Fruit fly (Drosophila melanogaster) whole organism, prepupa: ENCODE results near the gene trbl.

Experiments
- Blimp-1 ChIP-seq: fragments of 200-800 bp; sonication (Bioruptor generic); optimal IDR thresholded peaks from 3 replicates; lab custom pipeline; 2017; ENCODE audit warnings: missing biosample characterization, missing genetic modification characterization, mild to moderate bottlenecking, moderate library complexity, missing genetic modification reagents
- CG10631 ChIP-seq: fragments of 200-800 bp; sonication (Bioruptor generic); optimal IDR thresholded peaks from 2 replicates; lab custom pipeline; 2016; ENCODE audit warnings: missing biosample characterization, missing genetic modification characterization
- CG10669 ChIP-seq: fragments of 200-800 bp; sonication (Bioruptor generic); optimal IDR thresholded peaks from 3 replicates; lab custom pipeline; 2018; ENCODE audit warnings: missing biosample characterization, mild to moderate bottlenecking, missing genetic modification characterization, moderate library complexity
- CG11294 ChIP-seq: fragments of 200-800 bp; sonication (Bioruptor generic); IDR thresholded peaks from 2 replicates; pipeline ENCODE4 v1.3.6; 2022; ENCODE audit warnings: missing biosample characterization, missing genetic modification characterization
- CG11902 ChIP-seq: fragments of 200-800 bp; sonication (Bioruptor generic); optimal IDR thresholded peaks from 3 replicates; lab custom pipeline; 2016; ENCODE audit warnings: missing biosample characterization, missing genetic modification characterization
- CG15336 ChIP-seq: fragments of 200-800 bp; sonication (Bioruptor generic); IDR thresholded peaks from 2 replicates; pipeline ENCODE4 v1.3.6; 2022; ENCODE audit warnings: missing biosample characterization, missing genetic modification characterization
- CG3032 ChIP-seq: fragments of 200-800 bp; optimal IDR thresholded peaks from 2 replicates; lab custom pipeline; 2019; ENCODE audit warnings: missing biosample characterization, mild to moderate bottlenecking, missing genetic modification characterization, moderate library complexity
- CG31627 ChIP-seq: fragments of 200-800 bp; sonication (Bioruptor generic); optimal IDR thresholded peaks from 3 replicates; lab custom pipeline; 2016; ENCODE audit warnings: missing biosample characterization, missing genetic modification characterization
- CG3919 ChIP-seq: fragments of 200-800 bp; sonication (Bioruptor generic); optimal IDR thresholded peaks from 3 replicates; lab custom pipeline; 2016; ENCODE audit warnings: missing biosample characterization, missing genetic modification characterization
- CG4318 ChIP-seq: fragments of 200-800 bp; sonication (Bioruptor generic); optimal IDR thresholded peaks from 3 replicates; lab custom pipeline; 2017; ENCODE audit warnings: missing biosample characterization, mild to moderate bottlenecking, missing genetic modification characterization
- CG6163 ChIP-seq: fragments of 200-800 bp; sonication (Bioruptor generic); IDR thresholded peaks from 3 replicates; pipeline ENCODE4 v1.3.6; 2022; ENCODE audit warnings: missing biosample characterization, missing genetic modification characterization
- CG6276 ChIP-seq: fragments of 200-800 bp; sonication (Bioruptor generic); optimal IDR thresholded peaks from 2 replicates; lab custom pipeline; 2017; ENCODE audit warnings: missing biosample characterization, mild to moderate bottlenecking, missing genetic modification characterization
- CG6792 ChIP-seq: fragments of 200-800 bp; sonication (Bioruptor generic); optimal IDR thresholded peaks from 3 replicates; lab custom pipeline; 2016; ENCODE audit warnings: missing biosample characterization, missing genetic modification characterization
- CG6808 ChIP-seq: fragments of 200-800 bp; sonication (Bioruptor generic); optimal IDR thresholded peaks from 3 replicates; lab custom pipeline; 2017; ENCODE audit warnings: missing biosample characterization, missing genetic modification characterization, mild to moderate bottlenecking, moderate library complexity, missing genetic modification reagents
- CG6854 ChIP-seq: fragments of 200-800 bp; sonication (Bioruptor generic); optimal IDR thresholded peaks from 2 replicates; lab custom pipeline; 2017; ENCODE audit warnings: missing biosample characterization, mild to moderate bottlenecking, missing genetic modification characterization
- CG8319 ChIP-seq: fragments of 200-800 bp; sonication (Bioruptor generic); optimal IDR thresholded peaks from 3 replicates; lab custom pipeline; 2016; ENCODE audit warnings: missing biosample characterization, missing genetic modification characterization
- CG8632 ChIP-seq: fragments of 200-800 bp; sonication (Bioruptor generic); optimal IDR thresholded peaks from 3 replicates; lab custom pipeline; 2016; ENCODE audit warnings: missing biosample characterization, missing genetic modification characterization
- Eip75B ChIP-seq: fragments of 200-800 bp; sonication (Bioruptor generic); optimal IDR thresholded peaks from 3 replicates; lab custom pipeline; 2016; ENCODE audit warnings: missing biosample characterization, missing genetic modification characterization
- Eip78C ChIP-seq: fragments of 200-800 bp; sonication (Bioruptor generic); peaks from one replicate; lab custom pipeline; 2016; ENCODE audit warnings: missing biosample characterization, missing genetic modification characterization
- Eip93F ChIP-seq: fragments of 200-800 bp; sonication (Bioruptor generic); optimal IDR thresholded peaks from 2 replicates; lab custom pipeline; 2016; ENCODE audit warnings: missing biosample characterization, mild to moderate bottlenecking, missing genetic modification characterization
- Ets96B ChIP-seq: fragments of 200-800 bp; optimal IDR thresholded peaks from 2 replicates; lab custom pipeline; 2019; ENCODE audit warnings: missing biosample characterization, mild to moderate bottlenecking, missing genetic modification characterization, moderate library complexity
- Gug ChIP-seq: fragments of 200-800 bp; sonication (Bioruptor generic); IDR thresholded peaks from 2 replicates; pipeline ENCODE4 v1.3.6; 2022; ENCODE audit warnings: missing biosample characterization, missing genetic modification characterization
- Hr38 ChIP-seq: sonication (Bioruptor generic); optimal IDR thresholded peaks from 2 replicates; lab custom pipeline; 2016; ENCODE audit warnings: missing biosample characterization, missing genetic modification characterization
- Hr39 ChIP-seq: fragments of 200-800 bp; sonication (Bioruptor generic); optimal IDR thresholded peaks from 2 replicates; lab custom pipeline; 2016; ENCODE audit warnings: missing biosample characterization, missing genetic modification characterization
- Hr4 ChIP-seq: fragments of 200-800 bp; sonication (Bioruptor generic); optimal IDR thresholded peaks from 3 replicates; lab custom pipeline; 2016; ENCODE audit warnings: missing biosample characterization, missing genetic modification characterization
- Lpt ChIP-seq: fragments of 200-800 bp; sonication (Bioruptor generic); optimal IDR thresholded peaks from 3 replicates; lab custom pipeline; 2016; ENCODE audit warnings: missing biosample characterization, missing genetic modification characterization
- OdsH ChIP-seq: fragments of 200-800 bp; sonication (Bioruptor generic); optimal IDR thresholded peaks from 3 replicates; lab custom pipeline; 2016; ENCODE audit warnings: missing biosample characterization, missing genetic modification characterization
- Smox ChIP-seq: fragments of 200-800 bp; sonication (Bioruptor generic); optimal IDR thresholded peaks from 3 replicates; lab custom pipeline; 2016; ENCODE audit warnings: missing biosample characterization, missing genetic modification characterization
- Sox102F ChIP-seq: fragments of 200-800 bp; sonication (Bioruptor generic); optimal IDR thresholded peaks from 2 replicates; lab custom pipeline; 2016; ENCODE audit warnings: missing biosample characterization, mild to moderate bottlenecking, missing genetic modification characterization
- Sox14 ChIP-seq: fragments of 200-800 bp; sonication (Bioruptor generic); optimal IDR thresholded peaks from 3 replicates; lab custom pipeline; 2016; ENCODE audit warnings: missing biosample characterization, missing genetic modification characterization
- Sox15 ChIP-seq: fragments of 200-800 bp; sonication (Bioruptor generic); optimal IDR thresholded peaks from 3 replicates; lab custom pipeline; 2016; ENCODE audit warnings: missing biosample characterization, missing genetic modification characterization
- achi ChIP-seq: fragments of 200-800 bp; sonication (Bioruptor generic); optimal IDR thresholded peaks from 3 replicates; lab custom pipeline; 2016; ENCODE audit warnings: missing biosample characterization, missing genetic modification characterization
- cyc ChIP-seq: fragments of 200-800 bp; sonication (Bioruptor generic); optimal IDR thresholded peaks from 3 replicates; lab custom pipeline; 2016; ENCODE audit warnings: missing biosample characterization, missing genetic modification characterization
- dac ChIP-seq: fragments of 200-800 bp; sonication (Bioruptor generic); optimal IDR thresholded peaks from 2 replicates; lab custom pipeline; 2017; ENCODE audit warnings: missing biosample characterization, mild to moderate bottlenecking, missing genetic modification characterization
- eg ChIP-seq: fragments of 200-800 bp; sonication (Bioruptor generic); IDR thresholded peaks from 3 replicates; pipeline ENCODE4 v1.3.6; 2022; ENCODE audit warnings: missing biosample characterization, missing genetic modification characterization
- esn ChIP-seq: fragments of 200-800 bp; sonication (Bioruptor generic); optimal IDR thresholded peaks from 2 replicates; lab custom pipeline; 2016; ENCODE audit warnings: missing biosample characterization, mild to moderate bottlenecking, missing genetic modification characterization, moderate library complexity
- fd59A ChIP-seq: fragments of 200-800 bp; sonication (Bioruptor generic); optimal IDR thresholded peaks from 2 replicates; lab custom pipeline; 2017; ENCODE audit warnings: missing biosample characterization, mild to moderate bottlenecking, missing genetic modification characterization, missing genetic modification reagents
- fkh ChIP-seq: fragments of 200-800 bp; sonication (Bioruptor generic); optimal IDR thresholded peaks from 3 replicates; lab custom pipeline; 2017; ENCODE audit warnings: missing biosample characterization, mild to moderate bottlenecking, missing genetic modification characterization, moderate library complexity
- lz ChIP-seq: fragments of 200-800 bp; sonication (Bioruptor generic); optimal IDR thresholded peaks from 3 replicates; lab custom pipeline; 2016; ENCODE audit warnings: missing biosample characterization, missing genetic modification characterization
- pdm3 ChIP-seq: fragments of 200-800 bp; sonication (Bioruptor generic); optimal IDR thresholded peaks from 3 replicates; lab custom pipeline; 2016; ENCODE audit warnings: missing biosample characterization, missing genetic modification characterization
- salr ChIP-seq, 2 experiments: fragments of 200-800 bp; sonication (Bioruptor generic); optimal IDR thresholded peaks; 3 replicates each; lab custom pipeline; 2016 to 2018; ENCODE audit warnings: missing biosample characterization in 2 of 2, missing genetic modification characterization in 2 of 2, mild to moderate bottlenecking in 1 of 2
- spab ChIP-seq: fragments of 200-800 bp; sonication (Bioruptor generic); optimal IDR thresholded peaks from 2 replicates; lab custom pipeline; 2017; ENCODE audit warnings: missing biosample characterization, mild to moderate bottlenecking, missing genetic modification characterization, missing genetic modification reagents
- ss ChIP-seq, 2 experiments: fragments of 200-800 bp; sonication (Bioruptor generic); optimal IDR thresholded peaks; 2 replicates in 1 of 2; 3 replicates in 1 of 2; lab custom pipeline; 2017 to 2018; ENCODE audit warnings: mild to moderate bottlenecking in 2 of 2, missing biosample characterization in 2 of 2, missing genetic modification characterization in 2 of 2, moderate library complexity in 1 of 2
- svp ChIP-seq: fragments of 200-800 bp; sonication (Bioruptor generic); peaks from one replicate; lab custom pipeline; 2016; ENCODE audit warnings: missing biosample characterization, missing genetic modification characterization

trbl gene

DNA sequence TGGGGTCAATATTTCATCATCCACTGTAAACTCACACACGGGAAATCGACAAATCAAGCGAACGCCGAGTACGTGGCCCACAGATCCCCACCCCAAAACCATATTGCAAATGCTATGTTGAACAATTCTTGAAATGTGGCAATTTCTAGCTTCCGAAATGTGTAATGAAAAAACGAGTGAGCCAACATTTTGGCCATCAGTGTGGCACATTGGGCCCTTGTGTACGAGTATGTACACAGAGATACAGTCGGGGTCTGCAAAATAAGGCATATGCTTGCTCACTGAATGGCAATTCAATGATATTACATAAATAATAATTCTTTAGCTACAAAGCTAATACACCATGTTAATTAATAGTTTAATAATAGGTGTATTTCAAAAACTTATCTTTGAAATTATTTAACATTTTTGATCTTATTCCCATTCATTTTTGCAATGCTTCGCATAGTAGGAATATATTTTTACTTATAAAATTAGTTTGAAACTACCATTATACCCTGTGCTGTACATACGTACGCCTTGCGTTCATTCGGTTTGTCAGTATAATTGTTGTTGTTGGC lies 1.8 kb downstream of the trbl start (continued):
- TF ChIP-seq salr (GFP tag; optimal IDR thresholded peaks at IDR 0.05; lab: Kevin White, UChicago) (peak; percentile 67 to 94), CG8632 (GFP tag; lab: Kevin White, UChicago) (peak; percentile 91), CG3032 (peak; percentile 90), CG4318 (GFP tag; lab: Kevin White, UChicago) (peak; percentile 87), fd59A (peak; percentile 84), Eip93F (GFP tag; lab: Kevin White, UChicago) (peak; percentile 85), Sox14 (GFP tag; lab: Kevin White, UChicago) (peak; percentile 95), Eip75B (GFP tag; lab: Kevin White, UChicago) (peak; percentile 90), achi (GFP tag; lab: Kevin White, UChicago) (peak; percentile 92), spab (peak; percentile 89), CG31627 (peak; percentile 93), Hr38 (GFP tag; lab: Kevin White, UChicago) (peak; percentile 60), cyc (GFP tag; lab: Kevin White, UChicago) (peak; percentile 92), Hr39 (GFP tag; lab: Kevin White, UChicago) (peak; percentile 91), eg (GFP tag; lab: Robert Waterston, UW) (peak; percentile 87), Smox (GFP tag; lab: Kevin White, UChicago) (peak; percentile 92), Lpt (GFP tag; lab: Kevin White, UChicago) (peak; percentile 90), CG6792 (peak; percentile 92), CG8319 (GFP tag; lab: Kevin White, UChicago) (peak; percentile 91), CG11902 (peak; percentile 88), ss (GFP tag; optimal IDR thresholded peaks at IDR 0.05; lab: Kevin White, UChicago) (peak; percentile 81 to 83), Ets96B (tag; lab: Kevin White, UChicago) (peak; percentile 89), svp (peak; percentile 95), fkh (GFP tag; lab: Kevin White, UChicago) (peak; percentile 88), pdm3 (GFP tag; lab: Kevin White, UChicago) (peak; percentile 94), Sox102F (GFP tag; lab: Kevin White, UChicago) (peak; percentile 90), Blimp-1 (peak; percentile 75), esn (GFP tag; lab: Kevin White, UChicago) (peak; percentile 95), CG6163 (GFP tag; lab: Robert Waterston, UW) (peak; percentile 84), CG15336 (GFP tag; lab: Robert Waterston, UW) (peak; percentile 92)
- TF ChIP-seq, all 60 proteins: peak for 60

DNA sequence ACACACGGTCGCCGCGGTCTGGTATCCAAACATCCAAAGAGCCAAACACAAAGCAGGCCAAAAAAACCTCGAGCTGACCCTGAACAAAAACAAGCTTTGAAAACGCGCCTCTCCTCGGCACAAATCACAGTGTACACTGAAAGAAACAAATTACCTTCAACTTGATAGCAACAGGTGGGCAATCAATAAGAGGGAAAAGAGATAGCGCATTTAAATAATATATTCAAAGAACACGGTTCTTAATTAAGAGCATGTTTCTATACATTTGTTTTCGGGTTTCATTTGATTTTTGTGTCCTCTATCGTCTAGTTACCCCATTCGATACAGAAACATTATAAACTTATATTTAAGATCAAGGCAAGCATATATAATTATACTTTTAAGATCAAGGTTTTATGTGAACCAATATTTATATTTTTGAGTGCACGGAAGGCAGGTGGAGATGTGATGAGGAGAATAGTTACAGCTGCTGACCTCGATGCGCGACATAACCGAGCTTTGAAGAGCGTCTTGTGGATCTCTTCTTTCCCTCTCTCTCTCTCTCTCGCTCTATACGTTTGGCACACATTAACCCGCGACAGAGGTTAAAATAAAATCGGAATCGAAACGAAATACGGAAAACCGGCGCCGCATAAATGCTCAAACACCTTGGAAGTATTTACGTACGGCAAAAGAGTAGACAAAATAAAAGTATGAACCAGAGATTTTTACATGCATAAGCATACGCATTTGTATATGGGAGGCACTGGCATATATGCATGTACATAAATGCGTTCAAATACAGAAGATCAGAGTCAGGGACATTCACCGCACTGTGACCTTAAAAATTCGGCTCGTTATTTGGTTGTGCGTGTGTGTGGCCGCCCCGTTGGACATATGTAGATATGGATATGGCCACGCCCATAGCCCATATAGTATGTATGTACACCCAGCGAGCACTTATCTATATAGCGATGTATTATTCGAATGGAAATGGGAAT lies 2.9 kb downstream of the trbl start:
- TF ChIP-seq cyc (GFP tag; lab: Kevin White, UChicago) (peak; percentile 59), CG3919 (peak; percentile 84), Eip78C (GFP tag; lab: Kevin White, UChicago) (peak; percentile 95), CG6276 (GFP tag; lab: Kevin White, UChicago) (peak; percentile 84), CG6854 (GFP tag; lab: Kevin White, UChicago) (peak; percentile 2), CG11294 (GFP tag; lab: Robert Waterston, UW) (peak; percentile 65; the same call in 1 of the 2 replicates), OdsH (GFP tag; lab: Kevin White, UChicago) (peak; percentile 79), CG4318 (GFP tag; lab: Kevin White, UChicago) (peak; percentile 88), CG8632 (GFP tag; lab: Kevin White, UChicago) (peak; percentile 79), CG6792 (peak; percentile 78), CG6808 (GFP tag; lab: Kevin White, UChicago) (peak; percentile 65), CG6163 (GFP tag; lab: Robert Waterston, UW) (peak; percentile 64), CG10631 (GFP tag; lab: Kevin White, UChicago) (peak; percentile 82), Hr39 (GFP tag; lab: Kevin White, UChicago) (peak; percentile 65), Ets96B (tag; lab: Kevin White, UChicago) (peak; percentile 79), Lpt (GFP tag; lab: Kevin White, UChicago) (peak; percentile 84), Sox102F (GFP tag; lab: Kevin White, UChicago) (peak; percentile 78), lz (GFP tag; lab: Kevin White, UChicago) (peak; percentile 78), Hr4 (GFP tag; lab: Kevin White, UChicago) (peak; percentile 88), Sox15 (peak; percentile 70), dac (peak; percentile 82), esn (GFP tag; lab: Kevin White, UChicago) (peak; percentile 79), fkh (GFP tag; lab: Kevin White, UChicago) (peak; percentile 62), svp (peak; percentile 89), Gug (peak; percentile 52; the same call in 1 of the 2 replicates), CG10669 (GFP tag; lab: Kevin White, UChicago) (peak; percentile 70), CG3032 (peak; percentile 72), ss (GFP tag; optimal IDR thresholded peaks at IDR 0.05; lab: Kevin White, UChicago) (peak in 1 of 2 experiments; percentile 54), Eip93F (GFP tag; lab: Kevin White, UChicago) (peak; percentile 11)
